Worm (Caenorhabditis elegans) whole organism, midembryonic: ENCODE data around the gene cpb-1.

Source experiments
- T22C8.4 ChIP-seq: fragments of 200-800 bp; sonication (Bioruptor generic); IDR thresholded peaks from 2 replicates; pipeline ENCODE4 v1.3.6; 2022; ENCODE audit warnings: missing genetic modification characterization, missing compliant biosample characterization
- cog-1 ChIP-seq: sonication (generic microtip); optimal IDR thresholded peaks from 2 replicates; lab custom pipeline; 2016; ENCODE audit warnings: missing genetic modification characterization, missing compliant biosample characterization
- flt-1 ChIP-seq: fragments of 200-800 bp; sonication (Bioruptor generic); IDR thresholded peaks from 2 replicates; pipeline ENCODE4 v1.3.6; 2022; ENCODE audit warnings: missing genetic modification characterization, missing compliant biosample characterization
- klf-2 ChIP-seq: fragments of 200-800 bp; sonication (Bioruptor generic); conservative IDR thresholded peaks from 2 replicates; pipeline ENCODE4 v1.3.6; 2022; ENCODE audit warnings: missing genetic modification reagents, missing genetic modification characterization, missing compliant biosample characterization
- med-1 ChIP-seq: sonication (generic microtip); optimal IDR thresholded peaks from 2 replicates; lab custom pipeline; 2017; ENCODE audit warnings: missing genetic modification characterization, mild to moderate bottlenecking, missing compliant biosample characterization, antibody characterized with exemption, missing genetic modification reagents; ENCODE audit not compliant: insufficient read depth
- ref-1 ChIP-seq: fragments of 200-800 bp; sonication (Bioruptor generic); conservative IDR thresholded peaks from 2 replicates; pipeline ENCODE4 v1.3.6; 2022; ENCODE audit warnings: missing genetic modification reagents, missing genetic modification characterization, missing compliant biosample characterization
- ztf-23 ChIP-seq: fragments of 200-800 bp; sonication (Bioruptor generic); IDR thresholded peaks from 2 replicates; pipeline ENCODE4 v1.3.6; 2022; ENCODE audit warnings: missing genetic modification reagents, missing genetic modification characterization, missing compliant biosample characterization
- ztf-29 ChIP-seq: fragments of 200-800 bp; sonication (Bioruptor generic); IDR thresholded peaks from 2 replicates; pipeline ENCODE4 v1.3.6; 2022; ENCODE audit warnings: missing genetic modification reagents, missing genetic modification characterization, missing compliant biosample characterization

DNA sequence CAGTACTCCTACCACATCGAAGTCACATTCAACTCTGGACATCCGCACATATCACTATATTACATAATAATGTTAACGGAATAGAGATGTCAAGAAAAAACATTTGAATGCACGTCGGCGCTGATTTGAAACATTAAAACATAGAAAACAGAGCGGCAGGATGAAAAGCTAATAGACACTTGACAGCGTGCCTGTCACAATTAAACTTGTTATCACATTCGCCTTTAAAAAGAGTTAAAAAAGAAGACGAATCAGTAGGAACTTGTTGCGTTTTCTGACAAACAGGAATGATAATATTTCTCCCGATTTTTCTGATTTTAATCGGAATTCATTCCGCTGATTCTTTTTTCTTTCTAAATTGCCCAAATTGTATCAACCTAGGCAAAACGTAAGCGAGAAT, 4.5 kb upstream of the cpb-1 start:
- TF ChIP-seq cog-1 (tag; lab: Kevin White, UChicago) = no peak
- no peak for TF ChIP-seq ztf-29 (GFP tag; lab: Robert Waterston, UW)
- no peak for TF ChIP-seq ztf-23 (GFP tag; lab: Robert Waterston, UW)
- TF ChIP-seq ref-1 (GFP tag; lab: Robert Waterston, UW) = no peak
- no peak for TF ChIP-seq flt-1 (GFP tag; lab: Robert Waterston, UW)
- TF ChIP-seq T22C8.4 = no peak
- no peak for TF ChIP-seq med-1 (GFP tag; lab: Kevin White, UChicago)
- no peak for TF ChIP-seq klf-2 (GFP tag; lab: Robert Waterston, UW)
